Worm (Caenorhabditis elegans): ENCODE results near the gene tftc-1.

tftc-1 gene

DNA sequence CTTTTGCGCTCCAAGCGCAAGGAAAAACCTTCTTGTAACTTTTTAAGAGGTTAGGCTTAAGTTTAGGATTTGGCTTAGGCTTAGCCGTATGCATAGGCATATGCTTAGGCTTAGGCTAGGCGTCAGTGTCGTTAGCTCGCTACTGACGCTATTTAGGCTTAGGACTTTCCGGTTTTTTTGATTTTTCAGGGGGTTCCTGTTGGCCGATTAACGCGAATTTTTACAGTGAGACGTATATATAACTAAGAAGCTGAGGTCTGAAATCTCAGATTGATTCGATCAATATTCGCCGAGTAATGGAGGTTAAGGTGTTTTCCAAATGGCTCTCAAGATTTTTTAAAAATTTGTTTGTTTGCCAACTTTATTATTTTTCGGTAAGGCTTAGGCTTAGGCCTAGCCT is 58.6 kb downstream of the tftc-1 start:
- TF ChIP-seq tab-1 (GFP tag; IDR thresholded peaks at IDR 0.05) (no peak), ztf-29 (GFP tag; IDR thresholded peaks at IDR 0.05) (no peak), cog-1 (tag; optimal IDR thresholded peaks at IDR 0.05) (no peak), klf-2 (GFP tag; conservative IDR thresholded peaks at IDR 0.05) (no peak), ref-1 (GFP tag; conservative IDR thresholded peaks at IDR 0.05) (no peak), T22C8.4 (GFP tag; IDR thresholded peaks at IDR 0.05) (no peak), flt-1 (GFP tag; IDR thresholded peaks at IDR 0.05) (no peak), med-1 (GFP tag; optimal IDR thresholded peaks at IDR 0.05; ENCODE audit: insufficient read depth) (no peak), ztf-23 (GFP tag; IDR thresholded peaks at IDR 0.05) (no peak)

DNA sequence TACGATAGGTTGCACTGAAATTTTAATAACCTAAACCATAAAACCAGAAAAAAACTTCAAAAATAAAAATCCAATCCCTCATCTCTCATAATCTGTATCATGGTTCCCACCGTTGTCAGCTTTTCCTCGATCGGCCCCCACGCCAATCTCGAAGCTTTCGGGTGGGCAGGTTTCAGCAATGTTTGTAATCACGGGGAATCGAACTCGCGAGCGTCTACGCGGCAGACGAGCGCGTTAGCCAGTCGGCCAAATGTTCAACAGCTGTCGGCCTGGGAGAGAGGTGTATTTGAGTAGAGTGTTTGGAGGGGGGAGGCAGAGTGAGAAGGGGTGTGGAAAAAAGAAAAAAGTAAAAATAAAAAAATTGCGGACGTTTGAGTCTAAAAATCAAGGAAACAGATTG is 59.4 kb downstream of the tftc-1 start:
- TF ChIP-seq ztf-23 (GFP tag; IDR thresholded peaks at IDR 0.05), result peak; percentile 95
- TF ChIP-seq ztf-29 (GFP tag; IDR thresholded peaks at IDR 0.05), result peak; percentile 89
- TF ChIP-seq med-1 (GFP tag; optimal IDR thresholded peaks at IDR 0.05; ENCODE audit: insufficient read depth), result peak; percentile 81
- peak; percentile 95 for TF ChIP-seq flt-1 (GFP tag; IDR thresholded peaks at IDR 0.05)
- TF ChIP-seq klf-2 (GFP tag; conservative IDR thresholded peaks at IDR 0.05), result peak; percentile 84
- peak; percentile 91 for TF ChIP-seq tab-1 (GFP tag; IDR thresholded peaks at IDR 0.05)
- TF ChIP-seq cog-1 (tag; optimal IDR thresholded peaks at IDR 0.05), result peak; percentile 95
- peak; percentile 75 for TF ChIP-seq T22C8.4 (GFP tag; IDR thresholded peaks at IDR 0.05)
- TF ChIP-seq ref-1 (GFP tag; conservative IDR thresholded peaks at IDR 0.05), result peak; percentile 84

DNA sequence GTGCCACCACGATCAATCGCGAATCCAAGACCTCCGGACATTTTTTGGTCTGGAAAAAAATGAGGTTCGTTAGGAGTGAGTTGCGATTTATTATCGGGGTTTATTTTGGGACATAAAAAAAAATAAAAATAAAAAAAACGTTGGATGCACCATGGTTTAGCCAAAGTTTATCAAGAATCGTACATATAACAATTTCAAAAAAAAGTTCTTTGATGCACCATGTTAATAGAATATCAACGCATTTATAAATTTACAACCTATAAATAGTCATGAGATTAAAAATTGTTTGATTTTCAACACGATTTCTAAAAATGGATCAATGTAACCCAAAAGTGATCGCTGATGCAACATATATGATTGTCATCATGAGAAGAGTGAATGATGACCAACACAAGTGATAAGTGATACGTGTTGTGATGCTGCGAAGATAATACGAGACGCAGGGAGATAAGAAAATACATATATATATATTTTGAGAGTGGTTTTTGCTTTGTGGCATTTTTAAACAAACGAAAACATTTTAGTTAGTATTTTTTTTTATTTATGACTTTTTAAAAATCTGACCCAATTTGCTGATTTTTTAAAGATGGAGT is 63.4 kb downstream of the tftc-1 start, which contains the start of gene Y38F2AR.12:
TSS of gene Y38F2AR.12 (minus strand) at position 51 of the 593 bp plus-strand sequence.
- TF ChIP-seq ztf-23 (GFP tag; IDR thresholded peaks at IDR 0.05) (no peak), T22C8.4 (GFP tag; IDR thresholded peaks at IDR 0.05) (no peak), klf-2 (GFP tag; conservative IDR thresholded peaks at IDR 0.05) (no peak), tab-1 (GFP tag; IDR thresholded peaks at IDR 0.05) (no peak), cog-1 (tag; optimal IDR thresholded peaks at IDR 0.05) (no peak), med-1 (GFP tag; optimal IDR thresholded peaks at IDR 0.05; ENCODE audit: insufficient read depth) (no peak), ztf-29 (GFP tag; IDR thresholded peaks at IDR 0.05) (no peak), ref-1 (GFP tag; conservative IDR thresholded peaks at IDR 0.05) (no peak), flt-1 (GFP tag; IDR thresholded peaks at IDR 0.05) (no peak)

DNA sequence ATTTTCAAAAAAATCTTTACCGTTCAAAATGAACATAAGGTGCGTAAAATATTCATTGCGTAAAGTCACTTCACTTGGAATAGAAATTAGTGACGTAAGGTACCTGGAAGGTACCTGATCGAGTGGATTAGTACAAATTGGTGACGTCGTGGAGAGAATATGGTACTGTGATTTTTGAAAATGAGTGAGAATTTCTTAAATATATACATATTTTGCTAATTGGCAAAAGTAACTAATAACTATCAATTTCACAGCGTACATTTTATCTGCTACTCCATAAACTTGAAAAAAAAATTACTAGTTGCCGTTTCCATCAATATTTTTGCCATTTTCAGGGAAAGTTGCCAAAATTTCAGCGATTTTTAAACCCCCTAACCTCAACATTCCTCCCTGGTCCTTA is 67.7 kb downstream of the tftc-1 start:
- TF ChIP-seq T22C8.4 (GFP tag; IDR thresholded peaks at IDR 0.05), result no peak

All from whole organism, midembryonic.